Fruit fly (Drosophila melanogaster) whole organism, embryonic: ENCODE results near the gene CG4577.
A peak's percentile ranks its signal among the peaks of the same experiment; 100 is the strongest.

ENCODE experiments used
- Atf3 ChIP-seq: fragments of 200-800 bp; sonication (Bioruptor generic); optimal IDR thresholded peaks from 3 replicates; lab custom pipeline; 2016; ENCODE audit warnings: missing biosample characterization, missing genetic modification characterization
- B-H1 ChIP-seq: fragments of 200-800 bp; sonication (Bioruptor generic); IDR thresholded peaks from 3 replicates; pipeline ENCODE4 v1.3.6; 2022; ENCODE audit warnings: missing biosample characterization, missing genetic modification characterization
- BtbVII ChIP-seq: fragments of 200-800 bp; sonication (Bioruptor generic); optimal IDR thresholded peaks from 3 replicates; lab custom pipeline; 2017; ENCODE audit warnings: missing biosample characterization, mild to moderate bottlenecking, missing genetic modification characterization
- CG10959 ChIP-seq: fragments of 200-800 bp; sonication (Bioruptor generic); IDR thresholded peaks from 2 replicates; pipeline ENCODE4 v1.3.6; 2022; ENCODE audit warnings: missing biosample characterization, missing genetic modification characterization
- CG11247 ChIP-seq: fragments of 200-800 bp; sonication (Bioruptor generic); IDR thresholded peaks from 2 replicates; pipeline ENCODE4 v1.3.6; 2022; ENCODE audit warnings: missing biosample characterization, missing genetic modification characterization
- CG13775 ChIP-seq: fragments of 200-800 bp; sonication (Bioruptor generic); optimal IDR thresholded peaks from 3 replicates; lab custom pipeline; 2017; ENCODE audit warnings: missing biosample characterization, mild to moderate bottlenecking, missing genetic modification characterization
- CG14014 ChIP-seq: fragments of 200-800 bp; sonication (Bioruptor generic); IDR thresholded peaks from 2 replicates; pipeline ENCODE4 v1.3.6; 2022; ENCODE audit warnings: missing biosample characterization, missing genetic modification characterization
- CG1529 ChIP-seq: fragments of 200-800 bp; sonication (Bioruptor generic); optimal IDR thresholded peaks from 3 replicates; lab custom pipeline; 2018; ENCODE audit warnings: missing biosample characterization, missing genetic modification characterization
- CG18011 ChIP-seq: fragments of 200-800 bp; sonication (Bioruptor generic); optimal IDR thresholded peaks from 2 replicates; lab custom pipeline; 2017; ENCODE audit warnings: missing biosample characterization, missing genetic modification characterization, mild to moderate bottlenecking, moderate library complexity, missing genotype
- CG18476 ChIP-seq: fragments of 200-800 bp; sonication (Bioruptor generic); optimal IDR thresholded peaks from 2 replicates; lab custom pipeline; 2016; ENCODE audit warnings: missing biosample characterization, mild to moderate bottlenecking, missing genetic modification characterization
- CG18599 ChIP-seq: fragments of 200-800 bp; sonication (Bioruptor generic); optimal IDR thresholded peaks from 3 replicates; lab custom pipeline; 2017; ENCODE audit warnings: missing biosample characterization, missing genetic modification characterization, mild to moderate bottlenecking, moderate library complexity, missing genetic modification reagents
- CG2202 ChIP-seq: fragments of 200-800 bp; sonication (Bioruptor generic); optimal IDR thresholded peaks from 2 replicates; lab custom pipeline; 2018; ENCODE audit warnings: missing biosample characterization, mild to moderate bottlenecking, missing genetic modification characterization
- CG2712 ChIP-seq: fragments of 200-800 bp; optimal IDR thresholded peaks from 3 replicates; lab custom pipeline; 2019; ENCODE audit warnings: missing biosample characterization, mild to moderate bottlenecking, missing genetic modification characterization, moderate library complexity
- CG31224 ChIP-seq: fragments of 200-800 bp; sonication (Bioruptor generic); IDR thresholded peaks from 2 replicates; pipeline ENCODE4 v1.3.6; 2022; ENCODE audit warnings: missing biosample characterization, missing genetic modification characterization
- CG3163 ChIP-seq: fragments of 200-800 bp; sonication (Bioruptor generic); optimal IDR thresholded peaks from 3 replicates; lab custom pipeline; 2016; ENCODE audit warnings: missing biosample characterization, missing genetic modification characterization
- CG34422 ChIP-seq: fragments of 200-800 bp; sonication (Bioruptor generic); IDR thresholded peaks from 3 replicates; pipeline ENCODE4 v1.3.6; 2022; ENCODE audit warnings: missing biosample characterization, missing genetic modification characterization
- CG3726 ChIP-seq: fragments of 200-800 bp; sonication (Bioruptor generic); IDR thresholded peaks from 3 replicates; pipeline ENCODE4, ENCODE4 v1.3.6; 2022; ENCODE audit warnings: missing biosample characterization, missing genetic modification characterization
- CG4820 ChIP-seq: fragments of 200-800 bp; sonication (Bioruptor generic); optimal IDR thresholded peaks from 3 replicates; lab custom pipeline; 2016; ENCODE audit warnings: missing biosample characterization, missing genetic modification characterization
- CG6175 ChIP-seq: fragments of 200-800 bp; sonication (Bioruptor generic); IDR thresholded peaks from 3 replicates; pipeline ENCODE4 v1.3.6; 2022; ENCODE audit warnings: missing biosample characterization, missing genetic modification characterization
- CG6272 ChIP-seq: fragments of 200-800 bp; sonication (Bioruptor generic); IDR thresholded peaks from 2 replicates; pipeline ENCODE4 v1.3.6; 2022; ENCODE audit warnings: missing biosample characterization, missing genetic modification characterization
- CG7786 ChIP-seq: fragments of 200-800 bp; sonication (Bioruptor generic); optimal IDR thresholded peaks from 2 replicates; lab custom pipeline; 2016; ENCODE audit warnings: missing biosample characterization, missing genetic modification characterization
- CG8281 ChIP-seq: fragments of 200-800 bp; sonication (Bioruptor generic); optimal IDR thresholded peaks from 2 replicates; lab custom pipeline; 2018; ENCODE audit warnings: missing biosample characterization, mild to moderate bottlenecking, missing genetic modification characterization, moderate library complexity
- CG9817 ChIP-seq: fragments of 200-800 bp; sonication (Bioruptor generic); optimal IDR thresholded peaks from 2 replicates; lab custom pipeline; 2018; ENCODE audit warnings: missing biosample characterization, mild to moderate bottlenecking, missing genetic modification characterization, moderate library complexity
- CkIIα-i1 ChIP-seq: fragments of 200-800 bp; sonication (Bioruptor generic); IDR thresholded peaks from 2 replicates; pipeline ENCODE4 v1.3.6; 2022; ENCODE audit warnings: missing biosample characterization, missing genetic modification characterization
- Dfd ChIP-seq, 2 experiments: fragments of >200 bp; optimal IDR thresholded peaks; 2 replicates each; lab custom pipeline; 2017; ENCODE audit warnings: missing biosample characterization in 2 of 2, missing genetic modification characterization in 2 of 2
- Fer2 ChIP-seq: fragments of 200-800 bp; sonication (Bioruptor generic); optimal IDR thresholded peaks from 2 replicates; lab custom pipeline; 2018; ENCODE audit warnings: missing biosample characterization, mild to moderate bottlenecking, missing genetic modification characterization, moderate library complexity
- GATAe ChIP-seq: fragments of 200-800 bp; sonication (Bioruptor generic); conservative IDR thresholded peaks from 2 replicates; pipeline ENCODE4 v1.3.6; 2022; ENCODE audit warnings: missing biosample characterization, missing genetic modification characterization
- HLH3B ChIP-seq: fragments of 200-800 bp; sonication (Bioruptor generic); IDR thresholded peaks from 2 replicates; pipeline ENCODE4 v1.3.6; 2022; ENCODE audit warnings: missing biosample characterization, missing genetic modification characterization
- Hand ChIP-seq: fragments of 200-800 bp; sonication (Bioruptor generic); optimal IDR thresholded peaks from 2 replicates; lab custom pipeline; 2017; ENCODE audit warnings: mild to moderate bottlenecking, missing biosample characterization, missing genetic modification reagents, missing genetic modification characterization
- Hr39 ChIP-seq: fragments of >200 bp; optimal IDR thresholded peaks from 2 replicates; lab custom pipeline; 2017
- Hsf ChIP-seq: fragments of 200-800 bp; sonication (Bioruptor generic); optimal IDR thresholded peaks from 3 replicates; lab custom pipeline; 2016; ENCODE audit warnings: missing biosample characterization, missing genetic modification characterization
- Max ChIP-seq: fragments of 200-800 bp; sonication (Bioruptor generic); optimal IDR thresholded peaks from 2 replicates; lab custom pipeline; 2016; ENCODE audit warnings: missing biosample characterization, mild to moderate bottlenecking, missing genetic modification characterization
- Mes4 ChIP-seq: fragments of 200-800 bp; sonication (Bioruptor generic); optimal IDR thresholded peaks from 2 replicates; lab custom pipeline; 2016; ENCODE audit warnings: missing biosample characterization, missing genetic modification characterization
- Mrtf ChIP-seq: fragments of 200-800 bp; sonication (Bioruptor generic); IDR thresholded peaks from 3 replicates; pipeline ENCODE4 v1.3.6; 2022; ENCODE audit warnings: missing biosample characterization, missing genetic modification characterization
- Rx ChIP-seq: fragments of 200-800 bp; sonication (Bioruptor generic); IDR thresholded peaks from 2 replicates; pipeline ENCODE4 v1.3.6; 2022; ENCODE audit warnings: missing biosample characterization, missing genetic modification characterization
- Side ChIP-seq: fragments of 200-800 bp; sonication (Bioruptor generic); optimal IDR thresholded peaks from 2 replicates; lab custom pipeline; 2016; ENCODE audit warnings: missing biosample characterization, missing genetic modification characterization
- Spps ChIP-seq: fragments of 200-800 bp; sonication (Bioruptor generic); optimal IDR thresholded peaks from 2 replicates; lab custom pipeline; 2018; ENCODE audit warnings: missing biosample characterization, mild to moderate bottlenecking, missing genetic modification characterization
- Taf1 ChIP-seq: fragments of 200-800 bp; sonication (Bioruptor generic); IDR thresholded peaks from 2 replicates; pipeline ENCODE4 v1.3.6; 2022; ENCODE audit warnings: missing biosample characterization, missing genetic modification characterization
- ac ChIP-seq: fragments of 200-800 bp; sonication (Bioruptor generic); optimal IDR thresholded peaks from 3 replicates; lab custom pipeline; 2017; ENCODE audit warnings: missing biosample characterization, mild to moderate bottlenecking, missing genetic modification characterization
- al ChIP-seq: fragments of 200-800 bp; sonication (Bioruptor generic); IDR thresholded peaks from 2 replicates; pipeline ENCODE4 v1.3.6; 2022; ENCODE audit warnings: missing biosample characterization, missing genetic modification characterization
- ap ChIP-seq: fragments of 200-800 bp; sonication (Bioruptor generic); IDR thresholded peaks from 2 replicates; pipeline ENCODE4 v1.3.6; 2022; ENCODE audit warnings: missing biosample characterization, missing genetic modification characterization
- bab2 ChIP-seq: fragments of 200-800 bp; sonication (Bioruptor generic); optimal IDR thresholded peaks from 2 replicates; lab custom pipeline; 2016; ENCODE audit warnings: missing biosample characterization, missing genetic modification characterization
- dimm ChIP-seq: fragments of 200-800 bp; sonication (Bioruptor generic); IDR thresholded peaks from 2 replicates; pipeline ENCODE4 v1.3.6; 2022; ENCODE audit warnings: missing biosample characterization, missing genetic modification characterization
- dpn ChIP-seq, 2 experiments: fragments of 200-800 bp; sonication (Bioruptor generic); optimal IDR thresholded peaks; 3 replicates each; lab custom pipeline; 2016; ENCODE audit warnings: missing biosample characterization in 2 of 2, missing genetic modification characterization in 2 of 2
- fd102C ChIP-seq: fragments of 200-800 bp; sonication (Bioruptor generic); optimal IDR thresholded peaks from 2 replicates; lab custom pipeline; 2018; ENCODE audit warnings: missing biosample characterization, mild to moderate bottlenecking, missing genetic modification characterization, moderate library complexity
- insv ChIP-seq, 2 experiments: fragments of 200-800 bp; sonication (Bioruptor generic); optimal IDR thresholded peaks; 3 replicates each; lab custom pipeline; 2016 to 2018; ENCODE audit warnings: missing biosample characterization in 2 of 2, missing genetic modification characterization in 2 of 2
- kay ChIP-seq: fragments of 200-800 bp; sonication (Bioruptor generic); optimal IDR thresholded peaks from 2 replicates; lab custom pipeline; 2016; ENCODE audit warnings: missing biosample characterization, missing genetic modification characterization
- mirr ChIP-seq: fragments of 200-800 bp; sonication (Bioruptor generic); optimal IDR thresholded peaks from 3 replicates; lab custom pipeline; 2018; ENCODE audit warnings: missing biosample characterization, mild to moderate bottlenecking, missing genetic modification characterization
- oc ChIP-seq: fragments of 200-800 bp; sonication (Bioruptor generic); optimal IDR thresholded peaks from 2 replicates; lab custom pipeline; 2018; ENCODE audit warnings: missing biosample characterization, mild to moderate bottlenecking, missing genetic modification characterization, moderate library complexity

CG4577 gene

dm6 chr2L:1118880-1119809, 15.3 kb upstream of the CG4577 start (continued):
- TF ChIP-seq insv (GFP tag; optimal IDR thresholded peaks at IDR 0.05; lab: Kevin White, UChicago), result peak in 1 of 2 experiments; percentile 21
- peak; percentile 69 for TF ChIP-seq HLH3B
- TF ChIP-seq BtbVII, result peak; percentile 77
- TF ChIP-seq dimm, result no peak
- 0 out of 3 replicates have a peak, but pooled peaks have one; percentile 55 for TF ChIP-seq CG3726 (GFP tag; lab: Robert Waterston, UW)
- peak; percentile 86 for TF ChIP-seq CG18599 (GFP tag; lab: Kevin White, UChicago)
- no peak for TF ChIP-seq Dfd (GFP tag; optimal IDR thresholded peaks at IDR 0.05; lab: Kevin White, UChicago)
- no peak for TF ChIP-seq ac (GFP tag; lab: Kevin White, UChicago)
- TF ChIP-seq Hand, result peak; percentile 42
- TF ChIP-seq CG14014 (GFP tag; lab: Robert Waterston, UW), result peak; percentile 87
- no peak for TF ChIP-seq Side (GFP tag; lab: Kevin White, UChicago)
- TF ChIP-seq CG18011, result peak; percentile 51
- TF ChIP-seq Fer2 (tag; lab: Kevin White, UChicago), result no peak
- peak; percentile 72 for TF ChIP-seq CG13775 (GFP tag; lab: Kevin White, UChicago)
- peak; percentile 61 for TF ChIP-seq CG4820 (GFP tag; lab: Kevin White, UChicago)
- TF ChIP-seq CG10959 (GFP tag; lab: Robert Waterston, UW), result 0 out of 2 replicates have a peak, but pooled peaks have one; percentile 32
- TF ChIP-seq CkIIα-i1 (GFP tag; lab: Robert Waterston, UW), result peak; percentile 23; the same call in 1 of the 2 replicates
- TF ChIP-seq Atf3 (GFP tag; lab: Kevin White, UChicago), result peak; percentile 41
- TF ChIP-seq CG2712 (tag; lab: Kevin White, UChicago), result peak; percentile 65
- TF ChIP-seq al, result peak; percentile 81
- TF ChIP-seq CG2202 (tag; lab: Kevin White, UChicago), result no peak
- TF ChIP-seq kay, result peak; percentile 61
- TF ChIP-seq CG3163, result no peak
- peak; percentile 74 for TF ChIP-seq CG31224 (GFP tag; lab: Robert Waterston, UW)
- TF ChIP-seq CG1529 (GFP tag; lab: Kevin White, UChicago), result peak; percentile 25
- TF ChIP-seq CG9817 (tag; lab: Kevin White, UChicago), result peak; percentile 68
- TF ChIP-seq CG18476 (GFP tag; lab: Kevin White, UChicago), result peak; percentile 66
- TF ChIP-seq CG11247 (GFP tag; lab: Robert Waterston, UW), result peak; percentile 73
- peak; percentile 57 for TF ChIP-seq CG6272 (GFP tag; lab: Robert Waterston, UW)
- peak; percentile 83 for TF ChIP-seq CG7786 (GFP tag; lab: Kevin White, UChicago)
- TF ChIP-seq Hr39 (lab: Kevin White, UChicago), result no peak
- peak; percentile 47 for TF ChIP-seq mirr (GFP tag; lab: Kevin White, UChicago)
- TF ChIP-seq CG8281 (tag; lab: Kevin White, UChicago), result no peak
- peak; percentile 51 for TF ChIP-seq bab2 (GFP tag; lab: Kevin White, UChicago)
- TF ChIP-seq Taf1 (GFP tag; lab: Robert Waterston, UW), result peak; percentile 55
- TF ChIP-seq fd102C (GFP tag; lab: Kevin White, UChicago), result peak; percentile 32
- TF ChIP-seq Mrtf (GFP tag; lab: Robert Waterston, UW), result peak; percentile 54; the same call in 2 of the 3 replicates
- peak; percentile 66 for TF ChIP-seq Max (GFP tag; lab: Kevin White, UChicago)
- TF ChIP-seq Mes4 (GFP tag; lab: Kevin White, UChicago), result peak; percentile 32
- TF ChIP-seq B-H1, result peak; percentile 74
- peak; percentile 22; the same call in 1 of the 3 replicates for TF ChIP-seq CG6175 (GFP tag; lab: Robert Waterston, UW)
- no peak for TF ChIP-seq Spps (tag; lab: Kevin White, UChicago)
- peak; percentile 85 for TF ChIP-seq GATAe
- TF ChIP-seq Hsf (GFP tag; lab: Kevin White, UChicago), result peak; percentile 80
- peak; percentile 66; the same call in 2 of the 3 replicates for TF ChIP-seq CG34422 (GFP tag; lab: Robert Waterston, UW)
- no peak for TF ChIP-seq oc (tag; lab: Kevin White, UChicago)
- peak; percentile 82 for TF ChIP-seq ap (GFP tag; lab: Robert Waterston, UW)
- peak; percentile 50 for TF ChIP-seq Rx
- TF ChIP-seq dpn (GFP tag; optimal IDR thresholded peaks at IDR 0.05; lab: Kevin White, UChicago), result peak; percentile 55 to 78
